Fruit fly (Drosophila melanogaster) whole organism, embryonic: ENCODE results near the gene dgrn.

Source experiments
- Awh ChIP-seq: fragments of 200-800 bp; sonication (Bioruptor generic); IDR thresholded peaks from 2 replicates; pipeline ENCODE4, ENCODE4 v1.3.6; 2022; ENCODE audit warnings: missing biosample characterization, missing genetic modification characterization
- B-H1 ChIP-seq: fragments of 200-800 bp; sonication (Bioruptor generic); IDR thresholded peaks from 3 replicates; pipeline ENCODE4 v1.3.6; 2022; ENCODE audit warnings: missing biosample characterization, missing genetic modification characterization
- CG11695 ChIP-seq: fragments of 200-800 bp; sonication (Bioruptor generic); IDR thresholded peaks from 3 replicates; pipeline ENCODE4 v1.3.6; 2022; ENCODE audit warnings: missing biosample characterization, missing genetic modification characterization
- CG13424 ChIP-seq: fragments of 200-800 bp; sonication (Bioruptor generic); optimal IDR thresholded peaks from 2 replicates; lab custom pipeline; 2019; ENCODE audit warnings: missing biosample characterization, mild to moderate bottlenecking, missing genetic modification characterization, moderate library complexity
- CG15073 ChIP-seq: fragments of 200-800 bp; sonication (Bioruptor generic); optimal IDR thresholded peaks from 2 replicates; lab custom pipeline; 2016; ENCODE audit warnings: missing biosample characterization, missing genetic modification characterization
- CG1647 ChIP-seq: fragments of 200-800 bp; sonication (Bioruptor generic); optimal IDR thresholded peaks from 3 replicates; lab custom pipeline; 2016; ENCODE audit warnings: missing biosample characterization, missing genetic modification characterization
- CG16779 ChIP-seq: fragments of 200-800 bp; sonication (Bioruptor generic); IDR thresholded peaks from 2 replicates; pipeline ENCODE4 v1.3.6; 2022; ENCODE audit warnings: missing biosample characterization, missing genetic modification characterization
- CG17361 ChIP-seq: fragments of 200-800 bp; sonication (Bioruptor generic); IDR thresholded peaks from 3 replicates; pipeline ENCODE4 v1.3.6; 2022; ENCODE audit warnings: missing biosample characterization, missing genetic modification characterization
- CG17568 ChIP-seq: fragments of 200-800 bp; sonication (Bioruptor generic); optimal IDR thresholded peaks from 2 replicates; lab custom pipeline; 2018; ENCODE audit warnings: missing biosample characterization, mild to moderate bottlenecking, missing genetic modification characterization, moderate library complexity
- CG17912 ChIP-seq: fragments of 200-800 bp; sonication (Bioruptor generic); optimal IDR thresholded peaks from 2 replicates; lab custom pipeline; 2018; ENCODE audit warnings: missing biosample characterization, mild to moderate bottlenecking, missing genetic modification characterization
- CG33213 ChIP-seq: fragments of 200-800 bp; sonication (Bioruptor generic); optimal IDR thresholded peaks from 3 replicates; lab custom pipeline; 2016; ENCODE audit warnings: missing biosample characterization, missing genetic modification characterization
- CG34422 ChIP-seq: fragments of 200-800 bp; sonication (Bioruptor generic); IDR thresholded peaks from 3 replicates; pipeline ENCODE4 v1.3.6; 2022; ENCODE audit warnings: missing biosample characterization, missing genetic modification characterization
- CG42726 ChIP-seq: fragments of 200-800 bp; sonication (Bioruptor generic); IDR thresholded peaks from 2 replicates; pipeline ENCODE4 v1.3.6; 2022; ENCODE audit warnings: missing biosample characterization, missing genetic modification characterization; ENCODE audit not compliant: partially characterized antibody
- CG43689 ChIP-seq: fragments of 200-800 bp; sonication (Bioruptor generic); IDR thresholded peaks from 2 replicates; pipeline ENCODE4 v1.3.6; 2022; ENCODE audit warnings: missing biosample characterization, missing genetic modification characterization
- CG4707 ChIP-seq: fragments of 200-800 bp; sonication (Bioruptor generic); optimal IDR thresholded peaks from 2 replicates; lab custom pipeline; 2018; ENCODE audit warnings: missing biosample characterization, mild to moderate bottlenecking, missing genetic modification characterization, moderate library complexity
- CG5180 ChIP-seq: fragments of 200-800 bp; sonication (Bioruptor generic); optimal IDR thresholded peaks from 3 replicates; lab custom pipeline; 2017; ENCODE audit warnings: missing biosample characterization, missing genetic modification characterization, mild to moderate bottlenecking, moderate library complexity, missing genetic modification reagents
- CG6654 ChIP-seq: fragments of 200-800 bp; sonication (Bioruptor generic); optimal IDR thresholded peaks from 2 replicates; lab custom pipeline; 2017; ENCODE audit warnings: missing biosample characterization, mild to moderate bottlenecking, missing genetic modification characterization
- CG7372 ChIP-seq: fragments of 200-800 bp; sonication (Bioruptor generic); IDR thresholded peaks from 2 replicates; pipeline ENCODE4 v1.3.6; 2022; ENCODE audit warnings: missing biosample characterization, missing genetic modification characterization
- CHES-1-like ChIP-seq: fragments of 200-800 bp; sonication (Bioruptor generic); optimal IDR thresholded peaks from 2 replicates; lab custom pipeline; 2016; ENCODE audit warnings: missing biosample characterization, missing genetic modification characterization
- Fer1 ChIP-seq: fragments of 200-800 bp; sonication (Bioruptor generic); optimal IDR thresholded peaks from 2 replicates; lab custom pipeline; 2017; ENCODE audit warnings: missing biosample characterization, mild to moderate bottlenecking, missing genetic modification characterization
- H15 ChIP-seq: fragments of 200-800 bp; sonication (Bioruptor generic); IDR thresholded peaks from 3 replicates; pipeline ENCODE4 v1.3.6; 2022; ENCODE audit warnings: missing biosample characterization, missing genetic modification characterization
- Kr ChIP-seq: fragments of 200-800 bp; sonication (Bioruptor generic); optimal IDR thresholded peaks from 2 replicates; lab custom pipeline; 2017; ENCODE audit warnings: missing biosample characterization, mild to moderate bottlenecking, missing genetic modification characterization
- NfI ChIP-seq: fragments of 200-800 bp; sonication (Bioruptor generic); optimal IDR thresholded peaks from 3 replicates; lab custom pipeline; 2018; ENCODE audit warnings: missing biosample characterization, mild to moderate bottlenecking, missing genetic modification characterization, moderate library complexity
- Oaz ChIP-seq: fragments of 200-800 bp; sonication (Bioruptor generic); IDR thresholded peaks from 2 replicates; pipeline ENCODE4 v1.3.6; 2022; ENCODE audit warnings: missing biosample characterization, missing genetic modification characterization
- Optix ChIP-seq: fragments of 200-800 bp; sonication (Bioruptor generic); IDR thresholded peaks from 3 replicates; pipeline ENCODE4 v1.3.6; 2022; ENCODE audit warnings: missing biosample characterization, missing genetic modification characterization
- Ravus ChIP-seq: fragments of 200-800 bp; sonication (Bioruptor generic); IDR thresholded peaks from 2 replicates; pipeline ENCODE4 v1.3.6; 2022; ENCODE audit warnings: missing biosample characterization, missing genetic modification characterization
- Rfx ChIP-seq: fragments of 200-800 bp; sonication (Bioruptor generic); IDR thresholded peaks from 2 replicates; pipeline ENCODE4 v1.3.6; 2022; ENCODE audit warnings: missing biosample characterization, missing genetic modification characterization
- Scr ChIP-seq: fragments of 200-800 bp; sonication (Bioruptor generic); IDR thresholded peaks from 2 replicates; pipeline ENCODE4 v1.3.6; 2022; ENCODE audit warnings: missing biosample characterization, missing genetic modification characterization; ENCODE audit not compliant: partially characterized antibody
- Ssrp ChIP-seq: fragments of 200-800 bp; sonication (Bioruptor generic); optimal IDR thresholded peaks from 2 replicates; lab custom pipeline; 2018; ENCODE audit warnings: missing biosample characterization, mild to moderate bottlenecking, missing genetic modification characterization, moderate library complexity
- ara ChIP-seq: fragments of 200-800 bp; sonication (Bioruptor generic); IDR thresholded peaks from 2 replicates; pipeline ENCODE4 v1.3.6; 2022; ENCODE audit warnings: missing biosample characterization, missing genetic modification characterization
- ase ChIP-seq: fragments of 200-800 bp; sonication (Bioruptor generic); IDR thresholded peaks from 3 replicates; pipeline ENCODE4 v1.3.6; 2022; ENCODE audit warnings: missing biosample characterization, missing genetic modification characterization
- bcd ChIP-seq: fragments of 200-800 bp; sonication (Bioruptor generic); optimal IDR thresholded peaks from 2 replicates; lab custom pipeline; 2017; ENCODE audit warnings: missing biosample characterization, mild to moderate bottlenecking, missing genetic modification characterization
- da ChIP-seq: fragments of 200-800 bp; sonication (Bioruptor generic); optimal IDR thresholded peaks from 2 replicates; lab custom pipeline; 2016; ENCODE audit warnings: missing biosample characterization, missing genetic modification characterization
- dpn ChIP-seq, 2 experiments: fragments of 200-800 bp; sonication (Bioruptor generic); optimal IDR thresholded peaks; 3 replicates each; lab custom pipeline; 2016; ENCODE audit warnings: missing biosample characterization in 2 of 2, missing genetic modification characterization in 2 of 2
- emc ChIP-seq: fragments of 200-800 bp; sonication (Bioruptor generic); optimal IDR thresholded peaks from 2 replicates; lab custom pipeline; 2016; ENCODE audit warnings: missing biosample characterization, missing genetic modification characterization
- fd96Cb ChIP-seq: fragments of 200-800 bp; sonication (Bioruptor generic); optimal IDR thresholded peaks from 2 replicates; lab custom pipeline; 2018; ENCODE audit warnings: missing biosample characterization, mild to moderate bottlenecking, missing genetic modification characterization, moderate library complexity
- gcm2 ChIP-seq: fragments of 200-800 bp; sonication (Bioruptor generic); optimal IDR thresholded peaks from 2 replicates; lab custom pipeline; 2016; ENCODE audit warnings: missing biosample characterization, missing genetic modification characterization
- gem ChIP-seq: fragments of 200-800 bp; sonication (Bioruptor generic); optimal IDR thresholded peaks from 2 replicates; lab custom pipeline; 2019; ENCODE audit warnings: missing biosample characterization, mild to moderate bottlenecking, missing genetic modification characterization, moderate library complexity
- grn ChIP-seq: fragments of 200-800 bp; sonication (Bioruptor generic); optimal IDR thresholded peaks from 3 replicates; lab custom pipeline; 2017; ENCODE audit warnings: missing biosample characterization, missing genetic modification characterization
- her ChIP-seq: fragments of 200-800 bp; sonication (Bioruptor generic); optimal IDR thresholded peaks from 2 replicates; lab custom pipeline; 2016; ENCODE audit warnings: missing biosample characterization, missing genetic modification characterization
- jing ChIP-seq: fragments of 200-800 bp; sonication (Bioruptor generic); optimal IDR thresholded peaks from 2 replicates; lab custom pipeline; 2018; ENCODE audit warnings: missing biosample characterization, mild to moderate bottlenecking, missing genetic modification characterization
- jumu ChIP-seq: fragments of 200-800 bp; sonication (Bioruptor generic); optimal IDR thresholded peaks from 3 replicates; lab custom pipeline; 2016; ENCODE audit warnings: missing biosample characterization, missing genetic modification characterization
- klu ChIP-seq: fragments of 200-800 bp; sonication (Bioruptor generic); IDR thresholded peaks from 2 replicates; pipeline ENCODE4 v1.3.6; 2022; ENCODE audit warnings: missing biosample characterization, missing genetic modification characterization
- psq ChIP-seq: fragments of 200-800 bp; sonication (Bioruptor generic); optimal IDR thresholded peaks from 2 replicates; lab custom pipeline; 2017; ENCODE audit warnings: missing biosample characterization, missing genetic modification characterization
- repo ChIP-seq: fragments of 200-800 bp; sonication (Bioruptor generic); optimal IDR thresholded peaks from 2 replicates; lab custom pipeline; 2016; ENCODE audit warnings: missing biosample characterization, missing genetic modification characterization
- sens-2 ChIP-seq: fragments of 200-800 bp; sonication (Bioruptor generic); IDR thresholded peaks from 2 replicates; pipeline ENCODE4 v1.3.6; 2022; ENCODE audit warnings: missing biosample characterization, missing genetic modification characterization
- shn ChIP-seq: fragments of 200-800 bp; sonication (Bioruptor generic); optimal IDR thresholded peaks from 3 replicates; lab custom pipeline; 2016; ENCODE audit warnings: missing biosample characterization, missing genetic modification characterization
- so ChIP-seq: fragments of 200-800 bp; sonication (Bioruptor generic); IDR thresholded peaks from 3 replicates; pipeline ENCODE4 v1.3.6; 2022; ENCODE audit warnings: missing biosample characterization, missing genetic modification characterization
- tgo ChIP-seq: fragments of 200-800 bp; sonication (Bioruptor generic); IDR thresholded peaks from 3 replicates; pipeline ENCODE4 v1.3.6; 2022; ENCODE audit warnings: missing biosample characterization, missing genetic modification characterization
- tup ChIP-seq: fragments of 200-800 bp; sonication (Bioruptor generic); optimal IDR thresholded peaks from 2 replicates; lab custom pipeline; 2016; ENCODE audit warnings: missing biosample characterization, mild to moderate bottlenecking, missing genetic modification characterization, moderate library complexity
- vfl ChIP-seq: fragments of 200-800 bp; sonication (Bioruptor generic); optimal IDR thresholded peaks from 2 replicates; lab custom pipeline; 2016; ENCODE audit warnings: missing biosample characterization, missing genetic modification characterization
- zfh2 ChIP-seq: fragments of 200-800 bp; sonication (Bioruptor generic); optimal IDR thresholded peaks from 2 replicates; lab custom pipeline; 2016; ENCODE audit warnings: missing biosample characterization, missing genetic modification characterization

Gene dgrn

dm6 chr3R:5791497-5791896, 32.9 kb upstream of the dgrn start, which contains the start of gene Hpf1 (continued):
- TF ChIP-seq gem (tag; lab: Kevin White, UChicago) (peak; percentile 99), Fer1 (GFP tag; lab: Kevin White, UChicago) (peak; percentile 99), ara (GFP tag; lab: Robert Waterston, UW) (peak; percentile 96), Awh (GFP tag; lab: Robert Waterston, UW) (peak; percentile 94), Ravus (GFP tag; lab: Robert Waterston, UW) (peak; percentile 93), CG42726 (0 out of 2 replicates have a peak, but pooled peaks have one; percentile 29), tgo (GFP tag; lab: Robert Waterston, UW) (peak; percentile 98), grn (no peak), Scr (peak; percentile 23; the same call in 1 of the 2 replicates), tup (GFP tag; lab: Kevin White, UChicago) (peak; percentile 96), CG1647 (GFP tag; lab: Kevin White, UChicago) (peak; percentile 98), emc (peak; percentile 97), CG17912 (GFP tag; lab: Kevin White, UChicago) (peak; percentile 86), CG5180 (GFP tag; lab: Kevin White, UChicago) (peak; percentile 88), CG17568 (GFP tag; lab: Kevin White, UChicago) (peak; percentile 97), CHES-1-like (GFP tag; lab: Kevin White, UChicago) (peak; percentile 99), so (GFP tag; lab: Robert Waterston, UW) (peak; percentile 96), CG34422 (GFP tag; lab: Robert Waterston, UW) (peak; percentile 98), CG43689 (GFP tag; lab: Robert Waterston, UW) (peak; percentile 94), Oaz (peak; percentile 96), klu (GFP tag; lab: Robert Waterston, UW) (peak; percentile 96), CG4707 (GFP tag; lab: Kevin White, UChicago) (peak; percentile 85), jing (GFP tag; lab: Kevin White, UChicago) (peak; percentile 96), Optix (peak; percentile 96), CG7372 (GFP tag; lab: Robert Waterston, UW) (peak; percentile 98), zfh2 (peak; percentile 99), CG33213 (peak; percentile 98), her (GFP tag; lab: Kevin White, UChicago) (peak; percentile 96), CG6654 (GFP tag; lab: Kevin White, UChicago) (peak; percentile 90), psq (GFP tag; lab: Kevin White, UChicago) (peak; percentile 92), CG15073 (GFP tag; lab: Kevin White, UChicago) (peak; percentile 86), bcd (GFP tag; lab: Kevin White, UChicago) (peak; percentile 98), CG11695 (GFP tag; lab: Robert Waterston, UW) (peak; percentile 99), CG13424 (tag; lab: Kevin White, UChicago) (peak; percentile 98), H15 (peak; percentile 97), CG16779 (peak; percentile 96), NfI (GFP tag; lab: Kevin White, UChicago) (peak; percentile 98), sens-2 (peak; percentile 86), dpn (GFP tag; optimal IDR thresholded peaks at IDR 0.05; lab: Kevin White, UChicago) (peak; percentile 99), ase (GFP tag; lab: Robert Waterston, UW) (peak; percentile 97), shn (GFP tag; lab: Kevin White, UChicago) (peak; percentile 99), da (GFP tag; lab: Kevin White, UChicago) (peak; percentile 97), B-H1 (GFP tag; lab: Robert Waterston, UW) (peak; percentile 97), vfl (GFP tag; lab: Kevin White, UChicago) (peak; percentile 98), repo (GFP tag; lab: Kevin White, UChicago) (peak; percentile 97), Ssrp (tag; lab: Kevin White, UChicago) (peak; percentile 97), Kr (GFP tag; lab: Kevin White, UChicago) (peak; percentile 4), jumu (GFP tag; lab: Kevin White, UChicago) (peak; percentile 98), fd96Cb (tag; lab: Kevin White, UChicago) (peak; percentile 98), gcm2 (GFP tag; lab: Kevin White, UChicago) (peak; percentile 96), CG17361 (GFP tag; lab: Robert Waterston, UW) (peak; percentile 99), Rfx (GFP tag; lab: Robert Waterston, UW) (peak; percentile 99)
